Worm (Caenorhabditis elegans) whole organism, L3 larva: ENCODE data around the gene cutl-26.

Experiments
- R02D3.7 ChIP-seq: fragments of 150-350 bp; optimal IDR thresholded peaks from 2 replicates; lab custom pipeline; 2014; ENCODE audit warnings: missing biosample characterization, missing genetic modification characterization
- ZK546.5 ChIP-seq: sonication (generic microtip); optimal IDR thresholded peaks from 2 replicates; lab custom pipeline; 2017; ENCODE audit warnings: missing biosample characterization, missing genetic modification characterization
- ama-1 ChIP-seq: fragments of 150-350 bp; optimal IDR thresholded peaks from 2 replicates; lab custom pipeline; 2018
- ceh-16 ChIP-seq: sonication (generic microtip); optimal IDR thresholded peaks from 2 replicates; lab custom pipeline; 2017; ENCODE audit warnings: missing biosample characterization, missing genetic modification characterization
- ceh-28 ChIP-seq: fragments of 150-350 bp; optimal IDR thresholded peaks from 2 replicates; lab custom pipeline; 2014; ENCODE audit warnings: missing biosample characterization, missing genetic modification reagents, missing genetic modification characterization
- ceh-82 ChIP-seq: fragments of 150-350 bp; optimal IDR thresholded peaks from 2 replicates; lab custom pipeline; 2014; ENCODE audit warnings: missing biosample characterization, missing genetic modification characterization
- ceh-9 ChIP-seq: sonication (generic microtip); optimal IDR thresholded peaks from 2 replicates; lab custom pipeline; 2018; ENCODE audit warnings: missing biosample characterization, missing genetic modification characterization
- egl-27 ChIP-seq: sonication (generic microtip); optimal IDR thresholded peaks from 4 replicates; lab custom pipeline; 2017; ENCODE audit warnings: missing biosample characterization, missing genetic modification reagents, missing genetic modification characterization
- egl-5 ChIP-seq: fragments of 150-350 bp; optimal IDR thresholded peaks from 2 replicates; lab custom pipeline; 2017; ENCODE audit warnings: missing biosample characterization, missing genetic modification reagents, missing genetic modification characterization, inconsistent platforms
- elt-1 ChIP-seq: fragments of 150-350 bp; optimal IDR thresholded peaks from 2 replicates; lab custom pipeline; 2014; ENCODE audit warnings: missing biosample characterization, missing genetic modification characterization
- elt-2 ChIP-seq: sonication (generic microtip); optimal IDR thresholded peaks from 2 replicates; lab custom pipeline; 2016; ENCODE audit warnings: missing genetic modification reagents, mild to moderate bottlenecking, missing genetic modification characterization, missing compliant biosample characterization
- elt-3 ChIP-seq, 3 experiments: fragments of 150-350 bp in 1 of 3; sonication (generic microtip) in 2 of 3; optimal IDR thresholded peaks; 2 replicates in 2 of 3; 4 replicates in 1 of 3; lab custom pipeline; 2014 to 2017; ENCODE audit warnings: missing biosample characterization in 3 of 3, missing genetic modification characterization in 3 of 3
- eor-1 ChIP-seq, 2 experiments: fragments of 150-350 bp; optimal IDR thresholded peaks; 2 replicates each; lab custom pipeline; 2014 to 2018; ENCODE audit warnings: missing biosample characterization in 2 of 2, missing genetic modification characterization in 2 of 2
- fkh-10 ChIP-seq: sonication (generic microtip); optimal IDR thresholded peaks from 2 replicates; lab custom pipeline; 2017; ENCODE audit warnings: missing biosample characterization, missing genetic modification reagents, missing genetic modification characterization
- fkh-2 ChIP-seq: fragments of 150-350 bp; optimal IDR thresholded peaks from 2 replicates; lab custom pipeline; 2014; ENCODE audit warnings: missing biosample characterization, missing genetic modification reagents, missing genetic modification characterization
- fos-1 ChIP-seq: fragments of 150-350 bp; optimal IDR thresholded peaks from 2 replicates; lab custom pipeline; 2014; ENCODE audit warnings: missing biosample characterization, missing genetic modification characterization
- hmg-11 ChIP-seq: sonication (generic microtip); optimal IDR thresholded peaks from 2 replicates; lab custom pipeline; 2016; ENCODE audit warnings: missing genetic modification characterization, missing compliant biosample characterization
- lin-15B ChIP-seq: fragments of 150-350 bp; optimal IDR thresholded peaks from 2 replicates; lab custom pipeline; 2014; ENCODE audit warnings: missing biosample characterization, missing genetic modification characterization
- lsy-12 ChIP-seq: sonication (generic microtip); optimal IDR thresholded peaks from 2 replicates; lab custom pipeline; 2016; ENCODE audit warnings: mild to moderate bottlenecking, missing genetic modification characterization, missing compliant biosample characterization
- mdl-1 ChIP-seq: fragments of 150-350 bp; optimal IDR thresholded peaks from 2 replicates; lab custom pipeline; 2014; ENCODE audit warnings: missing biosample characterization, missing genetic modification characterization
- mml-1 ChIP-seq: fragments of 150-350 bp; sonication (generic microtip); optimal IDR thresholded peaks from 3 replicates; lab custom pipeline; 2014; ENCODE audit warnings: missing biosample characterization, missing genetic modification characterization
- nfya-1 ChIP-seq: sonication (generic microtip); optimal IDR thresholded peaks from 2 replicates; lab custom pipeline; 2017; ENCODE audit warnings: missing genetic modification characterization, mild to moderate bottlenecking, missing compliant biosample characterization, antibody characterized with exemption, moderate library complexity; ENCODE audit not compliant: insufficient read depth
- nhr-11 ChIP-seq: fragments of 150-350 bp; optimal IDR thresholded peaks from 2 replicates; lab custom pipeline; 2014; ENCODE audit warnings: missing biosample characterization, missing genetic modification characterization
- nhr-12 ChIP-seq: fragments of 150-350 bp; optimal IDR thresholded peaks from 2 replicates; lab custom pipeline; 2014; ENCODE audit warnings: missing biosample characterization, missing genetic modification characterization
- nhr-237 ChIP-seq: fragments of 150-350 bp; optimal IDR thresholded peaks from 2 replicates; lab custom pipeline; 2014; ENCODE audit warnings: missing biosample characterization, missing genetic modification characterization
- nhr-25 ChIP-seq: sonication (generic microtip); optimal IDR thresholded peaks from 2 replicates; lab custom pipeline; 2017; ENCODE audit warnings: missing biosample characterization, missing genetic modification characterization
- nhr-28 ChIP-seq: fragments of 150-350 bp; optimal IDR thresholded peaks from 2 replicates; lab custom pipeline; 2014; ENCODE audit warnings: missing biosample characterization, missing genetic modification characterization
- nhr-43 ChIP-seq: sonication (generic microtip); optimal IDR thresholded peaks from 2 replicates; lab custom pipeline; 2016; ENCODE audit warnings: mild to moderate bottlenecking, missing genetic modification characterization, missing compliant biosample characterization; ENCODE audit not compliant: poor library complexity, severe bottlenecking
- nhr-77 ChIP-seq: fragments of 150-350 bp; optimal IDR thresholded peaks from 2 replicates; lab custom pipeline; 2014; ENCODE audit warnings: missing biosample characterization, missing genetic modification characterization
- pha-4 ChIP-seq: fragments of 150-350 bp; optimal IDR thresholded peaks from 2 replicates; lab custom pipeline; 2014; ENCODE audit warnings: missing biosample characterization, missing genetic modification reagents, missing genetic modification characterization
- sea-2 ChIP-seq: fragments of 150-350 bp; sonication (generic microtip); optimal IDR thresholded peaks from 4 replicates; lab custom pipeline; 2014; ENCODE audit warnings: missing biosample characterization, missing genetic modification reagents, missing genetic modification characterization
- skn-1 ChIP-seq: fragments of 150-350 bp; optimal IDR thresholded peaks from 2 replicates; lab custom pipeline; 2014; ENCODE audit warnings: missing biosample characterization, missing genetic modification characterization
- snpc-4 ChIP-seq: fragments of 150-350 bp; optimal IDR thresholded peaks from 2 replicates; lab custom pipeline; 2014; ENCODE audit warnings: missing biosample characterization, missing genetic modification characterization
- tbx-2 ChIP-seq: sonication (generic microtip); optimal IDR thresholded peaks from 2 replicates; lab custom pipeline; 2016; ENCODE audit warnings: mild to moderate bottlenecking, missing genetic modification characterization, missing compliant biosample characterization
- unc-39 ChIP-seq: sonication (generic microtip); optimal IDR thresholded peaks from 4 replicates; lab custom pipeline; 2017; ENCODE audit warnings: missing biosample characterization, missing genetic modification characterization
- unc-62 ChIP-seq: fragments of 150-350 bp; sonication (generic microtip); optimal IDR thresholded peaks from 4 replicates; lab custom pipeline; 2014; ENCODE audit warnings: missing biosample characterization, missing genetic modification reagents, missing genetic modification characterization
- zag-1 ChIP-seq: fragments of 150-350 bp; optimal IDR thresholded peaks from 2 replicates; lab custom pipeline; 2014; ENCODE audit warnings: missing biosample characterization, missing genetic modification characterization
- ztf-11 ChIP-seq: fragments of 150-350 bp; optimal IDR thresholded peaks from 2 replicates; lab custom pipeline; 2014; ENCODE audit warnings: missing biosample characterization, missing genetic modification characterization
- ztf-4 ChIP-seq: fragments of 150-350 bp; optimal IDR thresholded peaks from 2 replicates; lab custom pipeline; 2014; ENCODE audit warnings: missing biosample characterization, missing genetic modification characterization

The cutl-26 gene

DNA sequence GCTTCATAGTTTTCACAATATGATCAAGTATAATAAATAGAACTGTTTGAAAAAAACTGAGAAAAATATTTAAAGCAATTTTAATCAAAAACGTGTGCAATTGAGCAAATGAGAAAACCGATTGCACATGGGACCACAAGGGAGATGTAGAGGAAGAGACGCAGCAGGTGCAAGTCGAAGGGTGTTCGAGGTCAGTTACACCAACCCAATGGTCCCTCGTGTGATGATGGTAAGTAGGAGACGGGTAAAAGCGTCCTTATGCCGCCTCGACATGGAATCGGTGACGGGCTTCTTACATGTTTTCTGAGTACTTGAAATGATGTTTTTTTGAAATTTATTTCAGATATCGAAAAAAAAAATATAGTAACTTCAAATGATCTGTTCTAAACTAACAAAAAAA, 20.6 kb upstream of the cutl-26 start, which contains the start of gene Y55F3C.9:
Gene Y55F3C.9 (minus strand): TSS at position 101 of the 400 bp plus-strand sequence.
- TF ChIP-seq nhr-12 (tag; lab: Kevin White, UChicago), result no peak
- TF ChIP-seq fkh-2 (tag; lab: Kevin White, UChicago), result no peak
- TF ChIP-seq nfya-1 (tag; lab: Kevin White, UChicago), result no peak
- no peak for TF ChIP-seq nhr-43 (tag; lab: Kevin White, UChicago)
- no peak for TF ChIP-seq elt-2 (tag; lab: Kevin White, UChicago)
- TF ChIP-seq lsy-12, result no peak
- TF ChIP-seq elt-1 (tag; lab: Kevin White, UChicago), result no peak
- TF ChIP-seq ceh-16 (tag; lab: Kevin White, UChicago), result no peak

DNA sequence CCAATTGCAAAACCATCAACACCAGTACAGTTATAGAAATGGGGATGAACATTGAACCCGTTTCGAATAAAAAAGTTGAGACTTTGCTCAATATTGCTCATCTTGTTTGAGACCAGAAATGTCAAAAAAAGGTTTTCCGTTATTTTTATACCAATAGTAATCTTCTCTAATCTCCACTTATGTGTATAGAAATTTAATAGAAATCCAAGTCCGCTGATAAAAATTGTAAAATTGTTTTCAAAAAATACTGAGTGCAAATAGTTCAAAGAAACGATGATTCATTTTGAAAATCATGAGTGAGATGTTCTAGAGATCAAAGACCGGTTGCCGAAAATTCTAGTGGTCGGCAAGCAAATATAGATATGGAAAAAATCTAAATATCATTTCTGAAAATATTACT, 11.8 kb upstream of the cutl-26 start, which contains the start of gene Y55F3C.10:
Gene Y55F3C.10 (minus strand): TSS at position 101 of the 400 bp plus-strand sequence.
- no peak for TF ChIP-seq elt-3 (tag; optimal IDR thresholded peaks at IDR 0.05; lab: Kevin White, UChicago)
- TF ChIP-seq sea-2, result no peak
- no peak for TF ChIP-seq skn-1 (tag; lab: Kevin White, UChicago)
- TF ChIP-seq fkh-10 (GFP tag; lab: Kevin White, UChicago), result no peak

DNA sequence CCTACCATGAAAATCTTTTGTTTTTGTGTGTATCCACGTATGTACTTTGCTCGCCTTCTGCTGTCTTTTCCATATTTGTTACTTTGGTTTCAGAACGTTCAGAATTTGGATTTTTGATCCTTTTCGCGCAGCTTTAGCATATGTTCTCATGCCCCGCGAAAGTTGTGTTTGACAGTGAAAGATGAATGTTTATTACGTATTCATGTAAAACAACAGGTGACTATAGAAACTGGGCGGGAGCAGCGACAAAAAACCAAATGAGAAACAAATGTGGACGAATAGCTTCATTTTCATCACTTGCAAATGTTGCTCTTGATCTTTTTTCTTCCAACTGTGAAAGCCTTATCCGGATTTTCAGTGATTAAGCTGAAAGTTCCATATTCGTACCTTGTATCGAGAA, 8.8 kb upstream of the cutl-26 start, which contains the start of gene clec-164:
Gene clec-164 (plus strand): TSS at position 301 of the 400 bp plus-strand sequence.
- TF ChIP-seq nhr-43 (tag; lab: Kevin White, UChicago) (no peak), snpc-4 (tag; lab: Kevin White, UChicago) (no peak), hmg-11 (tag; lab: Kevin White, UChicago) (no peak), tbx-2 (tag; lab: Kevin White, UChicago) (no peak), nhr-11 (tag; lab: Kevin White, UChicago) (no peak), elt-2 (tag; lab: Kevin White, UChicago) (no peak), skn-1 (tag; lab: Kevin White, UChicago) (no peak), egl-27 (tag; lab: Kevin White, UChicago) (no peak), egl-5 (tag; lab: Kevin White, UChicago) (no peak), ztf-11 (tag; lab: Kevin White, UChicago) (no peak), eor-1 (tag; optimal IDR thresholded peaks at IDR 0.05; lab: Kevin White, UChicago) (no peak), fos-1 (tag; lab: Kevin White, UChicago) (no peak), mdl-1 (no peak), nfya-1 (tag; lab: Kevin White, UChicago) (no peak), ceh-28 (tag; lab: Kevin White, UChicago) (no peak), ZK546.5 (tag; lab: Kevin White, UChicago) (no peak), unc-62 (GFP tag; lab: Kevin White, UChicago) (no peak), pha-4 (tag; lab: Kevin White, UChicago) (no peak)

DNA sequence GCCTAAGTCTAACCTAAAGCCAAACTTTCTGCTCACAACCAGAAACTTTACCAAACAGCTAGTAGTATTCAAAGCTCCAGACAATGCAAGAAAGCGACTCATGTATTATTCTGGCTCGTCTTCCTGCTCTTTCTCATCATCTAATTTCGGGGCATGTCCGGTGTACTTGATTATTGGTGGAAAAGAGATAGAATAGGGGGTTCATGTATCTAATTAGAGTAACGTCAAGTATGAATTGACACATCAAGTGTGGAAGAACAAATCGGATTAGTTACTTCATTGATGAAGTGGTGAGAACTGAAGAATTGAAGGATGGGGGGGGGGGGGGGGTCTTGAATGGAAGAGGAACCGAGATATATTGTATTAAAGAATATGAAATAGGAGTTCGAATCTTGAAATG, 7.9 kb upstream of the cutl-26 start:
- TF ChIP-seq nhr-43 (tag; lab: Kevin White, UChicago), result no peak
- no peak for TF ChIP-seq ama-1 (lab: Kevin White, UChicago)
- no peak for TF ChIP-seq unc-39 (tag; lab: Kevin White, UChicago)
- TF ChIP-seq sea-2, result no peak
- no peak for TF ChIP-seq elt-1 (tag; lab: Kevin White, UChicago)
- no peak for TF ChIP-seq nhr-77 (tag; lab: Kevin White, UChicago)
- no peak for TF ChIP-seq lin-15B (tag; lab: Kevin White, UChicago)
- TF ChIP-seq ztf-4 (tag; lab: Kevin White, UChicago), result no peak
- TF ChIP-seq mml-1, result no peak
- no peak for TF ChIP-seq nhr-28 (tag; lab: Kevin White, UChicago)
- TF ChIP-seq fos-1 (tag; lab: Kevin White, UChicago), result no peak
- TF ChIP-seq ceh-28 (tag; lab: Kevin White, UChicago), result no peak
- no peak for TF ChIP-seq nhr-12 (tag; lab: Kevin White, UChicago)

DNA sequence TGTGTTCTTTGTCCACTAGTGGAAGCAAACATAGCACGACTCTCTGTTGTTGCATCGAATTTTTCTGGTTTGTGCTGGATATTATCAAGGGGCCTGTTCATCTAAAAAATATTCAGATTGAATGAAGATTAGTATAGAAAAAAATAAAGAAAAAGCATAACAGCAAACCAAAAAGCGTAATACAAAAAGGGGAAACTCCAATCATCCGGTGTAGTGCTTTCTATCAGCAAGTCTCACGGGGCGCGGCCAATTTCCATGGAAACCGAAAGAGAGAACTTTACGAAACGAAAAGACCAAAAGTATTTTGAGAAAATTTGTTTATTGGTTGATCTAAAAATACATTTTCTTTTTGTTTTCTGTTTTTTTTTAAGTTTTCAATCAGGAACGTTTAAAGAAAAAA, 9.2 kb downstream of the cutl-26 start, which contains the start of gene Y55F3C.17:
Gene Y55F3C.17 (minus strand): TSS at position 101 of the 400 bp plus-strand sequence.
- TF ChIP-seq nhr-77 (tag; lab: Kevin White, UChicago) (no peak), nhr-25 (tag; lab: Kevin White, UChicago) (no peak), R02D3.7 (tag; lab: Kevin White, UChicago) (no peak), ceh-82 (tag; lab: Kevin White, UChicago) (no peak), elt-1 (tag; lab: Kevin White, UChicago) (no peak), fkh-2 (tag; lab: Kevin White, UChicago) (no peak), skn-1 (tag; lab: Kevin White, UChicago) (no peak), zag-1 (no peak), ceh-9 (tag; lab: Kevin White, UChicago) (no peak), nhr-237 (no peak), eor-1 (tag; optimal IDR thresholded peaks at IDR 0.05; lab: Kevin White, UChicago) (no peak), egl-5 (tag; lab: Kevin White, UChicago) (no peak), ztf-11 (tag; lab: Kevin White, UChicago) (no peak), sea-2 (no peak)
- TF ChIP-seq, all 47 proteins: peak for 0
